Fruit fly (Drosophila melanogaster) whole organism, embryonic: ENCODE results near the gene Amun.

ENCODE experiments used
- Atf-2 ChIP-seq: fragments of 200-800 bp; sonication (Bioruptor generic); optimal IDR thresholded peaks from 2 replicates; lab custom pipeline; 2016; ENCODE audit warnings: missing biosample characterization, missing genetic modification characterization
- Bdp1 ChIP-seq: fragments of 200-800 bp; sonication (Bioruptor generic); optimal IDR thresholded peaks from 3 replicates; lab custom pipeline; 2016; ENCODE audit warnings: missing biosample characterization, missing genetic modification characterization
- Blimp-1 ChIP-seq: fragments of 200-800 bp; sonication (Bioruptor generic); optimal IDR thresholded peaks from 3 replicates; lab custom pipeline; 2018; ENCODE audit warnings: missing biosample characterization, missing genetic modification characterization, mild to moderate bottlenecking, moderate library complexity, missing genetic modification reagents
- CG14441 ChIP-seq: fragments of 200-800 bp; sonication (Bioruptor generic); IDR thresholded peaks from 2 replicates; pipeline ENCODE4 v1.3.6; 2022; ENCODE audit warnings: missing biosample characterization, missing genetic modification characterization
- CG15514 ChIP-seq: fragments of 200-800 bp; sonication (Bioruptor generic); optimal IDR thresholded peaks from 3 replicates; lab custom pipeline; 2017; ENCODE audit warnings: missing biosample characterization, missing genetic modification characterization, mild to moderate bottlenecking, moderate library complexity, missing genetic modification reagents
- CG16779 ChIP-seq: fragments of 200-800 bp; sonication (Bioruptor generic); IDR thresholded peaks from 2 replicates; pipeline ENCODE4 v1.3.6; 2022; ENCODE audit warnings: missing biosample characterization, missing genetic modification characterization
- CG17568 ChIP-seq: fragments of 200-800 bp; sonication (Bioruptor generic); optimal IDR thresholded peaks from 2 replicates; lab custom pipeline; 2018; ENCODE audit warnings: missing biosample characterization, mild to moderate bottlenecking, missing genetic modification characterization, moderate library complexity
- CG2120 ChIP-seq: fragments of 200-800 bp; sonication (Bioruptor generic); optimal IDR thresholded peaks from 3 replicates; lab custom pipeline; 2016; ENCODE audit warnings: missing biosample characterization, missing genetic modification characterization
- CG2712 ChIP-seq: fragments of 200-800 bp; optimal IDR thresholded peaks from 3 replicates; lab custom pipeline; 2019; ENCODE audit warnings: missing biosample characterization, mild to moderate bottlenecking, missing genetic modification characterization, moderate library complexity
- CG30020 ChIP-seq: fragments of 200-800 bp; optimal IDR thresholded peaks from 2 replicates; lab custom pipeline; 2019; ENCODE audit warnings: missing biosample characterization, mild to moderate bottlenecking, missing genetic modification characterization, moderate library complexity
- CG32532 ChIP-seq: fragments of 200-800 bp; sonication (Bioruptor generic); IDR thresholded peaks from 2 replicates; pipeline ENCODE4 v1.3.6; 2022; ENCODE audit warnings: missing biosample characterization, missing genetic modification characterization
- CG3281 ChIP-seq: fragments of 200-800 bp; sonication (Bioruptor generic); optimal IDR thresholded peaks from 3 replicates; lab custom pipeline; 2017; ENCODE audit warnings: missing biosample characterization, mild to moderate bottlenecking, missing genetic modification characterization
- CG4820 ChIP-seq: fragments of 200-800 bp; sonication (Bioruptor generic); optimal IDR thresholded peaks from 3 replicates; lab custom pipeline; 2016; ENCODE audit warnings: missing biosample characterization, missing genetic modification characterization
- CG9727 ChIP-seq: fragments of 200-800 bp; sonication (Bioruptor generic); optimal IDR thresholded peaks from 3 replicates; lab custom pipeline; 2017; ENCODE audit warnings: missing biosample characterization, mild to moderate bottlenecking, missing genetic modification characterization
- Dad ChIP-seq: fragments of 200-800 bp; sonication (Bioruptor generic); optimal IDR thresholded peaks from 3 replicates; lab custom pipeline; 2016; ENCODE audit warnings: missing biosample characterization, missing genetic modification characterization
- Gug ChIP-seq: fragments of 200-800 bp; sonication (Bioruptor generic); IDR thresholded peaks from 4 replicates; pipeline ENCODE4 v1.3.6; 2022; ENCODE audit warnings: missing biosample characterization, missing genetic modification characterization
- HLH3B ChIP-seq: fragments of 200-800 bp; sonication (Bioruptor generic); IDR thresholded peaks from 2 replicates; pipeline ENCODE4 v1.3.6; 2022; ENCODE audit warnings: missing biosample characterization, missing genetic modification characterization
- Hmr ChIP-seq: fragments of 200-800 bp; sonication (Bioruptor generic); optimal IDR thresholded peaks from 3 replicates; lab custom pipeline; 2017; ENCODE audit warnings: mild to moderate bottlenecking, missing biosample characterization, missing genetic modification reagents, missing genetic modification characterization
- Lim3 ChIP-seq: fragments of 200-800 bp; sonication (Bioruptor generic); IDR thresholded peaks from 2 replicates; pipeline ENCODE4 v1.3.6; 2022; ENCODE audit warnings: missing biosample characterization, missing genetic modification characterization
- MTF-1 ChIP-seq: fragments of 200-800 bp; sonication (Bioruptor generic); optimal IDR thresholded peaks from 2 replicates; lab custom pipeline; 2018; ENCODE audit warnings: missing biosample characterization, mild to moderate bottlenecking, missing genetic modification characterization, borderline replicate concordance
- Med ChIP-seq: fragments of 200-800 bp; sonication (Bioruptor generic); peaks from one replicate; lab custom pipeline; 2016; ENCODE audit warnings: missing biosample characterization, missing genetic modification characterization, mild to moderate bottlenecking, inconsistent platforms, moderate library complexity
- Nf-YB ChIP-seq: fragments of 200-800 bp; sonication (Bioruptor generic); optimal IDR thresholded peaks from 3 replicates; lab custom pipeline; 2019; ENCODE audit warnings: missing biosample characterization, mild to moderate bottlenecking, missing genetic modification characterization, moderate library complexity
- Sin3A ChIP-seq: fragments of >200 bp; optimal IDR thresholded peaks from 2 replicates; lab custom pipeline; 2018
- Sox102F ChIP-seq: fragments of 200-800 bp; sonication (Bioruptor generic); optimal IDR thresholded peaks from 2 replicates; lab custom pipeline; 2018; ENCODE audit warnings: missing biosample characterization, mild to moderate bottlenecking, missing genetic modification characterization, moderate library complexity
- Ssrp ChIP-seq: fragments of 200-800 bp; sonication (Bioruptor generic); optimal IDR thresholded peaks from 2 replicates; lab custom pipeline; 2018; ENCODE audit warnings: missing biosample characterization, mild to moderate bottlenecking, missing genetic modification characterization, moderate library complexity
- YL-1 ChIP-seq: fragments of 200-800 bp; sonication (Bioruptor generic); optimal IDR thresholded peaks from 3 replicates; lab custom pipeline; 2017; ENCODE audit warnings: missing biosample characterization, mild to moderate bottlenecking, missing genetic modification characterization
- al ChIP-seq: fragments of 200-800 bp; sonication (Bioruptor generic); IDR thresholded peaks from 2 replicates; pipeline ENCODE4 v1.3.6; 2022; ENCODE audit warnings: missing biosample characterization, missing genetic modification characterization
- bbx ChIP-seq: fragments of 200-800 bp; sonication (Bioruptor generic); IDR thresholded peaks from 2 replicates; pipeline ENCODE4 v1.3.6; 2022; ENCODE audit warnings: missing biosample characterization, missing genetic modification characterization; ENCODE audit not compliant: partially characterized antibody
- dati ChIP-seq: fragments of 200-800 bp; sonication (Bioruptor generic); IDR thresholded peaks from 2 replicates; pipeline ENCODE4 v1.3.6; 2022; ENCODE audit warnings: missing biosample characterization, missing genetic modification characterization
- dmrt11E ChIP-seq: fragments of 200-800 bp; sonication (Bioruptor generic); optimal IDR thresholded peaks from 3 replicates; lab custom pipeline; 2018; ENCODE audit warnings: missing biosample characterization, mild to moderate bottlenecking, missing genetic modification characterization, moderate library complexity
- dysf ChIP-seq: fragments of 200-800 bp; sonication (Bioruptor generic); IDR thresholded peaks from 3 replicates; pipeline ENCODE4 v1.3.6; 2022; ENCODE audit warnings: missing biosample characterization, missing genetic modification characterization
- exex ChIP-seq: fragments of 200-800 bp; sonication (Bioruptor generic); optimal IDR thresholded peaks from 4 replicates; lab custom pipeline; 2018; ENCODE audit warnings: missing biosample characterization, mild to moderate bottlenecking, missing genetic modification characterization, moderate library complexity
- gcm ChIP-seq: fragments of 200-800 bp; sonication (Bioruptor generic); optimal IDR thresholded peaks from 2 replicates; lab custom pipeline; 2019; ENCODE audit warnings: missing biosample characterization, mild to moderate bottlenecking, missing genetic modification characterization, moderate library complexity
- gem ChIP-seq: fragments of 200-800 bp; sonication (Bioruptor generic); optimal IDR thresholded peaks from 2 replicates; lab custom pipeline; 2019; ENCODE audit warnings: missing biosample characterization, mild to moderate bottlenecking, missing genetic modification characterization, moderate library complexity
- grau ChIP-seq: fragments of 200-800 bp; optimal IDR thresholded peaks from 3 replicates; lab custom pipeline; 2019; ENCODE audit warnings: missing biosample characterization, mild to moderate bottlenecking, missing genetic modification characterization, moderate library complexity
- gro ChIP-seq: fragments of 200-800 bp; sonication (Bioruptor generic); optimal IDR thresholded peaks from 2 replicates; lab custom pipeline; 2016; ENCODE audit warnings: missing biosample characterization, missing genetic modification characterization
- insv ChIP-seq, 2 experiments: fragments of 200-800 bp; sonication (Bioruptor generic); optimal IDR thresholded peaks; 3 replicates each; lab custom pipeline; 2016 to 2018; ENCODE audit warnings: missing biosample characterization in 2 of 2, missing genetic modification characterization in 2 of 2
- jing ChIP-seq: fragments of 200-800 bp; sonication (Bioruptor generic); optimal IDR thresholded peaks from 2 replicates; lab custom pipeline; 2018; ENCODE audit warnings: missing biosample characterization, mild to moderate bottlenecking, missing genetic modification characterization
- ken ChIP-seq: fragments of 200-800 bp; sonication (Bioruptor generic); IDR thresholded peaks from 3 replicates; pipeline ENCODE4 v1.3.6; 2022; ENCODE audit warnings: missing biosample characterization, missing genetic modification characterization
- lab ChIP-seq: fragments of 200-800 bp; sonication (Bioruptor generic); optimal IDR thresholded peaks from 3 replicates; lab custom pipeline; 2017; ENCODE audit warnings: missing biosample characterization, missing genetic modification characterization, mild to moderate bottlenecking, moderate library complexity, missing genetic modification reagents
- lilli ChIP-seq: fragments of 200-800 bp; sonication (Bioruptor generic); optimal IDR thresholded peaks from 3 replicates; lab custom pipeline; 2016; ENCODE audit warnings: missing biosample characterization, missing genetic modification characterization
- mam ChIP-seq: fragments of 200-800 bp; sonication (Bioruptor generic); optimal IDR thresholded peaks from 3 replicates; lab custom pipeline; 2016; ENCODE audit warnings: missing biosample characterization, missing genetic modification characterization
- p53 ChIP-seq: fragments of 200-800 bp; sonication (Bioruptor generic); optimal IDR thresholded peaks from 2 replicates; lab custom pipeline; 2016; ENCODE audit warnings: missing biosample characterization, missing genetic modification characterization
- peb ChIP-seq: fragments of 200-800 bp; sonication (Bioruptor generic); IDR thresholded peaks from 2 replicates; pipeline ENCODE4 v1.3.6; 2022; ENCODE audit warnings: missing biosample characterization, missing genetic modification characterization
- pho ChIP-seq: fragments of 200-800 bp; sonication (Bioruptor generic); optimal IDR thresholded peaks from 2 replicates; lab custom pipeline; 2016; ENCODE audit warnings: missing biosample characterization, missing genetic modification characterization
- ro ChIP-seq: fragments of 200-800 bp; sonication (Bioruptor generic); IDR thresholded peaks from 2 replicates; pipeline ENCODE4 v1.3.6; 2022; ENCODE audit warnings: missing biosample characterization, missing genetic modification characterization
- scrt ChIP-seq: fragments of 200-800 bp; sonication (Bioruptor generic); optimal IDR thresholded peaks from 2 replicates; lab custom pipeline; 2018; ENCODE audit warnings: missing biosample characterization, mild to moderate bottlenecking, missing genetic modification characterization, moderate library complexity
- stc ChIP-seq: fragments of 200-800 bp; sonication (Bioruptor generic); IDR thresholded peaks from 2 replicates; pipeline ENCODE4 v1.3.6; 2022; ENCODE audit warnings: missing biosample characterization, missing genetic modification characterization
- tll ChIP-seq, 2 experiments: fragments of 200-800 bp in 1 of 2; fragments of >200 bp in 1 of 2; sonication (Bioruptor generic) in 1 of 2; optimal IDR thresholded peaks; 2 replicates each; lab custom pipeline; 2017 to 2019; ENCODE audit warnings: missing biosample characterization in 2 of 2, missing genetic modification characterization in 2 of 2, mild to moderate bottlenecking in 1 of 2, moderate library complexity in 1 of 2
- trh ChIP-seq: fragments of 200-800 bp; sonication (Bioruptor generic); optimal IDR thresholded peaks from 2 replicates; lab custom pipeline; 2016; ENCODE audit warnings: missing biosample characterization, missing genetic modification characterization
- unpg ChIP-seq: fragments of 200-800 bp; sonication (Bioruptor generic); optimal IDR thresholded peaks from 3 replicates; lab custom pipeline; 2018; ENCODE audit warnings: missing biosample characterization, mild to moderate bottlenecking, missing genetic modification characterization, moderate library complexity

Gene Amun

dm6 chrX:11715263-11715659, at the start of gene Amun:
Gene Amun, minus strand, starts transcription at chrX:11715565.
- TF ChIP-seq bbx (GFP tag; lab: Robert Waterston, UW) (no peak), lilli (GFP tag; lab: Kevin White, UChicago) (peak; percentile 51), al (peak; percentile 54), MTF-1 (GFP tag; lab: Kevin White, UChicago) (no peak), grau (no peak), dmrt11E (tag; lab: Kevin White, UChicago) (no peak), CG2120 (GFP tag; lab: Kevin White, UChicago) (peak; percentile 62), Med (GFP tag; lab: Kevin White, UChicago) (peak; percentile 75), insv (GFP tag; optimal IDR thresholded peaks at IDR 0.05; lab: Kevin White, UChicago) (no peak), ken (GFP tag; lab: Robert Waterston, UW) (peak; percentile 60; the same call in 2 of the 3 replicates), CG2712 (tag; lab: Kevin White, UChicago) (peak; percentile 6), HLH3B (GFP tag; lab: Robert Waterston, UW) (peak; percentile 48; the same call in 1 of the 2 replicates), CG15514 (GFP tag; lab: Kevin White, UChicago) (peak; percentile 39), scrt (GFP tag; lab: Kevin White, UChicago) (peak; percentile 26), p53 (GFP tag; lab: Kevin White, UChicago) (peak; percentile 56), unpg (no peak), Bdp1 (no peak), gcm (GFP tag; lab: Kevin White, UChicago) (no peak), CG14441 (GFP tag; lab: Robert Waterston, UW) (peak; percentile 50), jing (GFP tag; lab: Kevin White, UChicago) (peak; percentile 15), CG9727 (GFP tag; lab: Kevin White, UChicago) (no peak), peb (GFP tag; lab: Robert Waterston, UW) (no peak), dati (no peak), CG4820 (GFP tag; lab: Kevin White, UChicago) (peak; percentile 97), Hmr (GFP tag; lab: Kevin White, UChicago) (peak; percentile 35), mam (peak; percentile 55), YL-1 (GFP tag; lab: Kevin White, UChicago) (no peak), Gug (GFP tag; lab: Robert Waterston, UW) (peak; percentile 72; the same call in 3 of the 4 replicates), ro (GFP tag; lab: Robert Waterston, UW) (no peak), Sox102F (peak; percentile 7), pho (GFP tag; lab: Kevin White, UChicago) (peak; percentile 21), CG32532 (GFP tag; lab: Robert Waterston, UW) (peak; percentile 71), CG30020 (no peak), Lim3 (no peak), Sin3A (lab: Kevin White, UChicago) (no peak), CG16779 (GFP tag; lab: Robert Waterston, UW) (0 out of 2 replicates have a peak, but pooled peaks have one; percentile 42), Nf-YB (GFP tag; lab: Kevin White, UChicago) (no peak), dysf (peak; percentile 41; the same call in 2 of the 3 replicates), stc (GFP tag; lab: Robert Waterston, UW) (no peak), gro (GFP tag; lab: Kevin White, UChicago) (peak; percentile 2), Blimp-1 (GFP tag; lab: Kevin White, UChicago) (no peak), tll (GFP tag; optimal IDR thresholded peaks at IDR 0.05; lab: Kevin White, UChicago) (no peak), Ssrp (tag; lab: Kevin White, UChicago) (peak; percentile 21), lab (GFP tag; lab: Kevin White, UChicago) (peak; percentile 3), Atf-2 (GFP tag; lab: Kevin White, UChicago) (peak; percentile 3), Dad (no peak), exex (tag; lab: Kevin White, UChicago) (no peak), trh (GFP tag; lab: Kevin White, UChicago) (no peak), gem (tag; lab: Kevin White, UChicago) (peak; percentile 32), CG3281 (GFP tag; lab: Kevin White, UChicago) (peak; percentile 36), CG17568 (GFP tag; lab: Kevin White, UChicago) (no peak)
